Worm (Caenorhabditis elegans) whole organism, mixed stage, embryonic: Measurements from ENCODE around the gene T06C10.3.
A peak's percentile ranks its signal among the peaks of the same experiment; 100 is the strongest.

Experiments used
- M03D4.4 ChIP-seq: sonication (generic microtip); optimal IDR thresholded peaks from 2 replicates; lab custom pipeline; 2017; ENCODE audit warnings: mild to moderate bottlenecking, missing genetic modification characterization, missing compliant biosample characterization
- ceh-39 ChIP-seq: fragments of 150-350 bp; optimal IDR thresholded peaks from 2 replicates; lab custom pipeline; 2014; ENCODE audit warnings: missing biosample characterization, missing genetic modification characterization
- ceh-43 ChIP-seq: fragments of 200-800 bp; sonication (Bioruptor generic); optimal IDR thresholded peaks from 2 replicates; lab custom pipeline; 2018; ENCODE audit warnings: mild to moderate bottlenecking, missing genetic modification characterization, moderate library complexity, missing compliant biosample characterization
- ceh-83 ChIP-seq: fragments of 200-800 bp; sonication (Bioruptor generic); optimal IDR thresholded peaks from 2 replicates; lab custom pipeline; 2018; ENCODE audit warnings: mild to moderate bottlenecking, missing genetic modification characterization, missing compliant biosample characterization
- ces-1 ChIP-seq: fragments of 150-350 bp; optimal IDR thresholded peaks from 2 replicates; lab custom pipeline; 2014; ENCODE audit warnings: missing biosample characterization, missing genetic modification reagents, missing genetic modification characterization
- cnd-1 ChIP-seq: fragments of 200-800 bp; sonication (Bioruptor generic); optimal IDR thresholded peaks from 2 replicates; lab custom pipeline; 2018; ENCODE audit warnings: mild to moderate bottlenecking, missing genetic modification characterization, missing compliant biosample characterization
- drap-1 ChIP-seq: fragments of 200-800 bp; sonication (Bioruptor generic); optimal IDR thresholded peaks from 3 replicates; lab custom pipeline; 2018; ENCODE audit warnings: mild to moderate bottlenecking, missing genetic modification characterization, missing compliant biosample characterization
- flh-1 ChIP-seq: fragments of 200-800 bp; sonication (Bioruptor generic); optimal IDR thresholded peaks from 2 replicates; lab custom pipeline; 2018; ENCODE audit warnings: mild to moderate bottlenecking, missing genetic modification characterization, moderate library complexity, missing compliant biosample characterization
- ham-2 ChIP-seq: fragments of 200-800 bp; sonication (Bioruptor generic); optimal IDR thresholded peaks from 2 replicates; lab custom pipeline; 2018; ENCODE audit warnings: mild to moderate bottlenecking, missing genetic modification characterization, missing compliant biosample characterization
- hlh-1 ChIP-seq: fragments of 150-350 bp; optimal IDR thresholded peaks from 2 replicates; lab custom pipeline; 2014; ENCODE audit warnings: missing biosample characterization, missing genetic modification reagents, missing genetic modification characterization
- lin-32 ChIP-seq: fragments of 200-800 bp; sonication (Bioruptor generic); optimal IDR thresholded peaks from 2 replicates; lab custom pipeline; 2018; ENCODE audit warnings: mild to moderate bottlenecking, missing genetic modification characterization, missing compliant biosample characterization
- lsy-2 ChIP-seq: fragments of 150-350 bp; optimal IDR thresholded peaks from 2 replicates; lab custom pipeline; 2014; ENCODE audit warnings: missing biosample characterization, missing genetic modification characterization
- mab-5 ChIP-seq: fragments of 150-350 bp; optimal IDR thresholded peaks from 2 replicates; lab custom pipeline; 2014; ENCODE audit warnings: missing biosample characterization, missing genetic modification characterization
- mep-1 ChIP-seq: fragments of 150-350 bp; optimal IDR thresholded peaks from 2 replicates; lab custom pipeline; 2017; ENCODE audit warnings: missing biosample characterization, missing genetic modification reagents, missing genetic modification characterization, inconsistent platforms
- mls-2 ChIP-seq: sonication (generic microtip); optimal IDR thresholded peaks from 2 replicates; lab custom pipeline; 2016; ENCODE audit warnings: mild to moderate bottlenecking, missing genetic modification characterization, moderate library complexity, missing compliant biosample characterization
- nhr-237 ChIP-seq: fragments of 150-350 bp; optimal IDR thresholded peaks from 2 replicates; lab custom pipeline; 2014; ENCODE audit warnings: missing biosample characterization, missing genetic modification characterization
- nhr-28 ChIP-seq: fragments of 150-350 bp; optimal IDR thresholded peaks from 2 replicates; lab custom pipeline; 2014; ENCODE audit warnings: missing biosample characterization, missing genetic modification characterization
- nhr-76 ChIP-seq: sonication (generic microtip); optimal IDR thresholded peaks from 2 replicates; lab custom pipeline; 2017; ENCODE audit warnings: missing biosample characterization, missing genetic modification characterization
- pha-4 ChIP-seq: fragments of 150-350 bp; optimal IDR thresholded peaks from 2 replicates; lab custom pipeline; 2018; ENCODE audit warnings: missing biosample characterization, missing genetic modification reagents, missing genetic modification characterization
- sem-2 ChIP-seq: fragments of 200-800 bp; sonication (Bioruptor generic); optimal IDR thresholded peaks from 2 replicates; lab custom pipeline; 2018; ENCODE audit warnings: mild to moderate bottlenecking, missing genetic modification characterization, missing compliant biosample characterization
- snpc-4 ChIP-seq: fragments of 150-350 bp; optimal IDR thresholded peaks from 2 replicates; lab custom pipeline; 2014; ENCODE audit warnings: missing biosample characterization, missing genetic modification characterization
- sptf-1 ChIP-seq: sonication (generic microtip); optimal IDR thresholded peaks from 2 replicates; lab custom pipeline; 2017; ENCODE audit warnings: mild to moderate bottlenecking, missing genetic modification characterization, moderate library complexity, missing compliant biosample characterization
- tbx-8 ChIP-seq: fragments of 200-800 bp; sonication (Bioruptor generic); optimal IDR thresholded peaks from 2 replicates; lab custom pipeline; 2018; ENCODE audit warnings: mild to moderate bottlenecking, missing genetic modification characterization, moderate library complexity, missing compliant biosample characterization
- unc-120 ChIP-seq: sonication (generic microtip); optimal IDR thresholded peaks from 2 replicates; lab custom pipeline; 2017; ENCODE audit warnings: missing genetic modification characterization, missing compliant biosample characterization; ENCODE audit not compliant: poor library complexity, severe bottlenecking
- unc-39 ChIP-seq: fragments of 150-350 bp; optimal IDR thresholded peaks from 2 replicates; lab custom pipeline; 2014; ENCODE audit warnings: missing biosample characterization, missing genetic modification characterization
- unc-62 ChIP-seq: fragments of 150-350 bp; optimal IDR thresholded peaks from 2 replicates; lab custom pipeline; 2014; ENCODE audit warnings: missing biosample characterization, missing genetic modification reagents, missing genetic modification characterization
- zip-8 ChIP-seq: fragments of 150-350 bp; optimal IDR thresholded peaks from 2 replicates; lab custom pipeline; 2014; ENCODE audit warnings: missing biosample characterization, missing genetic modification characterization

The T06C10.3 gene

DNA sequence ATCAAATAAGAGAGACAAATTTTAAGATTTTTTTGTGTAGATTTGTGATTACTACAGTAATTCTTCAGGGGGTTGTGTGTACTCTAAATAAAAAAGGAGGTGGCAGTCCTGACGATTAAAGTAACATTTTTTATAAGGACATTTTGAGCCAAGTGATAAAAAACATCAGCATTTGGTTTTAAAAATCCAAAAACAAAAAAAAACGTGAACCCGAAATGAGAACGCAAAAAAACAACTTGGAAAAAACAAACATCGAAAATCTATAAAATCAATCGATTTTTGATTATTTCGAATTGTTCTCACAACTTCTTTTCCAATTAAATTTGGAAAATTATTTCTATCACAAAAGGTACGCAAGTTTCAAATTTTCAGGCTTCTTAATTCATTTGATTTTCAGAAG lies at the start of gene T06C10.3:
Gene T06C10.3, plus strand, starts transcription at position 301 of the 400 bp plus-strand sequence.
- TF ChIP-seq unc-120 (tag; lab: Kevin White, UChicago) (no peak), ham-2 (no peak)

DNA sequence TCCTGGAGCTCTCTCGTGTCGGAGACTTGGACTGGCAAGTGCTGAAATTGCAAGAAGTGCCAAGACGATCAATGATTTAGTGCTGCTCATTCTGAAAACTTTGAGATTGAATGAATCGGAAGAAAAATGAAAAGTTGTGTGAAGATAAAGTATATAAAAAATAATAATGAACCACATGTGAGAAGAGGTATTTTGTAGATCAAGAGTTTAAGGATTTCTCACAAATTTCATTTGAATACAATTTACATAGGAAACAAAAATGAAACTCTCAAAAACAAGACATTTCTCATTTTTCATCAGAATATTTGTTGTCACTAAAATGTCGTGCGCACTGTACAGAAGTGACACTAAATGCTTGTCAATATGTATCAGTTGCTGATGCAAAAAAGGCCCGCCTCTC lies 48.0 kb upstream of the T06C10.3 start, which contains the start of gene T14A8.2:
Gene T14A8.2, minus strand, starts transcription at position 101 of the 400 bp plus-strand sequence.
- no peak for TF ChIP-seq nhr-28
- TF ChIP-seq unc-39, result no peak
- TF ChIP-seq tbx-8 (GFP tag; lab: Kevin White, UChicago), result no peak

DNA sequence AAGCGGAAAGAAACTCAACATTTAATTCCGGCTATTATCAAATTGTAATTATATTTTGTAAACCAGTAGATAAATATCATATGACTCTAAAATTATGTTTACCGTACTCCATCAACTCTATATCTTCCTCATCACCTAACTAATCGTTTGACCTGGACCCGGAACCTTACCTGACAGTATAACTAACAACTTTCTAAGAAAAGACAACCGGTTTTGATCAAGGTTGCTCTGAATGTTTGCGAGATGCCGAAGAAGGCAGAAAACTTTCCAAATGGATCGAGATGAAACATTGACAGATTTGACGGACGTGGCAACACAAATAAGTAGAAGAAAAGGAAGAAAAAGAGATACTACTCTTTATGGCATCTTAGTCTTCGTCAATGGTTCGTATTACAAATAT lies 45.9 kb upstream of the T06C10.3 start:
- no peak for TF ChIP-seq ceh-83 (GFP tag; lab: Kevin White, UChicago)
- TF ChIP-seq sem-2, result no peak
- TF ChIP-seq sptf-1 (tag; lab: Kevin White, UChicago), result no peak
- no peak for TF ChIP-seq mls-2 (tag; lab: Kevin White, UChicago)
- TF ChIP-seq zip-8 (tag; lab: Kevin White, UChicago), result no peak
- TF ChIP-seq ham-2, result no peak
- no peak for TF ChIP-seq lin-32 (GFP tag; lab: Kevin White, UChicago)
- TF ChIP-seq pha-4 (tag; lab: Kevin White, UChicago), result no peak
- no peak for TF ChIP-seq drap-1 (GFP tag; lab: Kevin White, UChicago)
- TF ChIP-seq, all 35 proteins: peak for 0

DNA sequence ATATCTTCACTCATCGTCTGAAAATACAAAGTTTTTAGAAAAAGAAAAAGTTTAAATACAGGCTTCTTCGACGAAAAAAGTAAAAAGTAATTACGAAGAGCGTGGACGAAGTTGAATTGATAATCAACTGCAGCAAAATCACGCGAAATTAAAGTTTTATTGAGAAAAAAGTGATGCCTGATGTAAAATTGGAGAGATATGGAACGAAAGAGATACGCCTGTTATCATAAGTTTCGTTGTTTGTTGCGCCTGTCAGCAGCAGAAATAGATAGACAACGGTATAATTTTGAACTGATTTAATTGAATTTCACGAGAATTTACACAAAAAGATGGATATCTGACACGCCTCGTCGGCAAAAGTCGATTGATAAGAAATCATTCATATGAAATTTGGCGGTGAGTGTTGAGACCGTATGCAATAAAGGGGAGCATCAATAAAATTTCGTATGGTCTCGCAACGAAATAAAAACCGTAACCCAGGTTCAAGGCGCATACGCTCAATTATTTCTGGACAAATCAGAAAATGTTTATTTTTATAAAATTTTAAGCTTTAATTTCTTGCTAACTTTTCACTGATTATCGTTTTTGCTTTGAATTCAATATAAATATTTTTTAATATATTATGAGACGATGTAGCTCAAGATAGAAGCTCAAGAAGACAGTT lies 41.1 kb upstream of the T06C10.3 start, which contains the start of gene C06A6.4:
Gene C06A6.4, minus strand, starts transcription at position 24 of the 664 bp plus-strand sequence.
- TF ChIP-seq unc-62 (GFP tag; lab: Kevin White, UChicago) (no peak), flh-1 (GFP tag; lab: Kevin White, UChicago) (no peak), ces-1 (GFP tag; lab: Kevin White, UChicago) (no peak), cnd-1 (tag; lab: Kevin White, UChicago) (no peak), nhr-76 (tag; lab: Kevin White, UChicago) (no peak), zip-8 (tag; lab: Kevin White, UChicago) (no peak), nhr-237 (tag; lab: Kevin White, UChicago) (no peak), mep-1 (no peak), M03D4.4 (tag; lab: Kevin White, UChicago) (no peak), ceh-39 (no peak), sem-2 (no peak), mab-5 (tag; lab: Kevin White, UChicago) (no peak), ceh-43 (GFP tag; lab: Kevin White, UChicago) (no peak), mls-2 (tag; lab: Kevin White, UChicago) (no peak), snpc-4 (tag; lab: Kevin White, UChicago) (no peak), unc-120 (tag; lab: Kevin White, UChicago) (no peak)

DNA sequence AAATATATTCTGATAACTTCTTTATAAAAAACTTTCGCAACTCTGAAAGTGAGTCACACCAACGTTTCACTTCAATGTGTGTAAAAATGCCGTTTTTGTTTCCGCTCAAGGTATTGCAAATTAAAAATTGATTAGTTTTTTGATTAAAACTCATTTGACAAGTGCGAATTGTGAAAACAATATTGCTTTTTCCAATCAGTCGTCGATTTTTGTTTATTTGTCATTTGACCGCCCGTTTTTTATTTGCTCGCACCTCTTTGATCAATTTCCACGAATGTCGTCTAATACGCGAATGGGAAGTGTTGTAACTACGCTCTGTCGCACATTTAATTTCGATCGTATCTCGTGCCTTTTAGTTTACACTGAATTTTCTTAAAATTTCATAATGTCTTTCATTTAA lies 40.4 kb upstream of the T06C10.3 start, which contains the start of gene mvb-12:
Gene mvb-12, plus strand, starts transcription at position 375 of the 400 bp plus-strand sequence.
- TF ChIP-seq ces-1 (GFP tag; lab: Kevin White, UChicago) (peak; percentile 8), sem-2 (no peak), mab-5 (tag; lab: Kevin White, UChicago) (no peak), mls-2 (tag; lab: Kevin White, UChicago) (no peak)

DNA sequence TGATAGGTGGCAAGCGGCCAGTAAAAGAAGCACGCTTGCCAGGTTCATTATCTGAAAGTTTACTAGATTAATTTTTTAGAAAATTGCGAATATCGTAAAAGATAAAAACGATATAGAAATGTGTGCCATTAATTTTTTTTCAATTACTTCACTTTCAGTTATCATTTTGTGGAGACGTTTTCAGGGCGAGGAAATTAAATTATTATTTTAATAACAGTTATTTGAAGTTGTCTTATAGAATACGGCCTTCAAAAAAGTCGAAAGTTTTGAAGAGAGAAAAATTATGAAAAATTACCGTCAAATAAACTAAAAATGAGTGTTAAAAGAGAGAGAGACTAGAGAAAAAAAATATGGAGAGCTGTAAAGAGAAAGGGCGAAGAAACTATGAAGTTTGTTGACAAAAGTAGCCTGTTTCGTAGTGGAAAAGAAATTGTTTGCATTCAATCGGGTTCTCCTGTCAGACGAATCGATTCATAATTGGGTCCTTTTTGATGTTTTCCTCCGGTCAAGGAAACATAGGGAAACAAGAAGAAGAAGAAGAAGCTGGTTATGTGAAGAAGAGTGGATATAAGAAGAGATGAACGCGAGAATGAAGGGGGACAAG lies 35.8 kb upstream of the T06C10.3 start, which contains the start of gene erp-44.2:
Gene erp-44.2, minus strand, starts transcription at position 51 of the 604 bp plus-strand sequence.
- TF ChIP-seq lsy-2 (tag; lab: Kevin White, UChicago) (no peak), snpc-4 (tag; lab: Kevin White, UChicago) (no peak), zip-8 (tag; lab: Kevin White, UChicago) (no peak), lin-32 (GFP tag; lab: Kevin White, UChicago) (no peak), hlh-1 (no peak), unc-39 (no peak)
